Worm (Caenorhabditis elegans): ENCODE measurements around the gene T02B11.8.

ce11 chrV:871029-871428 lies 7.4 kb downstream of the T02B11.8 start, which contains the start of gene T02B11.4:
- TF ChIP-seq ama-1 (optimal IDR thresholded peaks at IDR 0.05) (no peak), flt-1 (GFP tag; IDR thresholded peaks at IDR 0.05) (no peak), ceh-36 (tag; optimal IDR thresholded peaks at IDR 0.05) (no peak), ets-7 (tag; optimal IDR thresholded peaks at IDR 0.05) (no peak), hmbx-1 (tag; optimal IDR thresholded peaks at IDR 0.05) (no peak), pes-1 (GFP tag; IDR thresholded peaks at IDR 0.05) (no peak), tra-4 (tag; optimal IDR thresholded peaks at IDR 0.05) (no peak), tbx-11 (GFP tag; IDR thresholded peaks at IDR 0.05) (no peak)

Measured in whole organism, early embryonic.